Worm (Caenorhabditis elegans) whole organism, late embryonic: ENCODE measurements around the gene srsx-28.

ENCODE experiments used
- C08G9.2 ChIP-seq: sonication (generic microtip); optimal IDR thresholded peaks from 2 replicates; lab custom pipeline; 2016; ENCODE audit warnings: mild to moderate bottlenecking, missing genetic modification characterization, moderate library complexity, missing compliant biosample characterization
- ceh-2 ChIP-seq: sonication (generic microtip); optimal IDR thresholded peaks from 2 replicates; lab custom pipeline; 2016; ENCODE audit warnings: missing genotype, missing genetic modification characterization, missing compliant biosample characterization
- ceh-22 ChIP-seq: sonication (generic microtip); optimal IDR thresholded peaks from 2 replicates; lab custom pipeline; 2017; ENCODE audit warnings: missing biosample characterization, missing genetic modification characterization
- hlh-13 ChIP-seq: fragments of 200-800 bp; sonication (Bioruptor generic); optimal IDR thresholded peaks from 2 replicates; lab custom pipeline; 2018; ENCODE audit warnings: mild to moderate bottlenecking, missing genetic modification characterization, missing compliant biosample characterization
- npax-4 ChIP-seq: sonication (generic microtip); optimal IDR thresholded peaks from 2 replicates; lab custom pipeline; 2016; ENCODE audit warnings: missing genetic modification characterization, missing compliant biosample characterization
- odd-2 ChIP-seq: sonication (generic microtip); optimal IDR thresholded peaks from 2 replicates; lab custom pipeline; 2017; ENCODE audit warnings: antibody characterized with exemption, mild to moderate bottlenecking, missing genetic modification characterization, missing compliant biosample characterization
- pag-3 ChIP-seq: sonication (generic microtip); optimal IDR thresholded peaks from 2 replicates; lab custom pipeline; 2016; ENCODE audit warnings: missing compliant biosample characterization, missing genetic modification characterization, borderline replicate concordance
- pha-4 ChIP-seq: fragments of 150-350 bp; optimal IDR thresholded peaks from 2 replicates; lab custom pipeline; 2018; ENCODE audit warnings: missing biosample characterization, missing genetic modification reagents, missing genetic modification characterization
- pqm-1 ChIP-seq: sonication (generic microtip); optimal IDR thresholded peaks from 2 replicates; lab custom pipeline; 2016; ENCODE audit warnings: missing genetic modification characterization, missing compliant biosample characterization
- tbx-7 ChIP-seq: sonication (generic microtip); optimal IDR thresholded peaks from 2 replicates; lab custom pipeline; 2016; ENCODE audit warnings: missing genotype, missing genetic modification characterization, missing compliant biosample characterization
- zip-5 ChIP-seq: sonication (generic microtip); optimal IDR thresholded peaks from 2 replicates; lab custom pipeline; 2016; ENCODE audit warnings: missing genetic modification characterization, missing compliant biosample characterization

- TF ChIP-seq C08G9.2 (tag; lab: Kevin White, UChicago): no peak
- TF ChIP-seq pqm-1 (tag; lab: Kevin White, UChicago): no peak
- no peak for TF ChIP-seq hlh-13 (GFP tag; lab: Kevin White, UChicago)
- no peak for TF ChIP-seq ceh-2 (tag; lab: Kevin White, UChicago)
- no peak for TF ChIP-seq zip-5 (tag; lab: Kevin White, UChicago)
- no peak for TF ChIP-seq pag-3 (tag; lab: Kevin White, UChicago)
- TF ChIP-seq npax-4 (tag; lab: Kevin White, UChicago): no peak
- no peak for TF ChIP-seq tbx-7
- TF ChIP-seq odd-2 (tag; lab: Kevin White, UChicago): no peak
- TF ChIP-seq ceh-22 (tag; lab: Kevin White, UChicago): no peak
- TF ChIP-seq pha-4 (tag; lab: Kevin White, UChicago): no peak
Measured at ce11 chrV:10114329-10114728, 38.0 kb upstream of the srsx-28 start, which contains the start of gene cht-5.
